In genomic region chrX:4711698-4712329, ce11 we compare ENCODE assay signal across 3 worm cellular contexts.
A peak's percentile ranks its signal among the peaks of the same experiment; 100 is the strongest.
TF ChIP-seq lines count a peak whose summit lies in the region.

TSS of gene dnj-14 (minus strand) at chrX:4711748.
TSS of gene glit-1 (plus strand) at chrX:4712279.

TF ChIP-seq in whole organism, L1 larva, 84 proteins besides CTCF, POLR2A, EP300 and RAD21 (continued from another document and continues in another):
- TF ChIP-seq zag-1 (tag; optimal IDR thresholded peaks at IDR 0.05; lab: Kevin White, UChicago): no peak
- TF ChIP-seq grh-1 (GFP tag; IDR thresholded peaks at IDR 0.05; lab: Robert Waterston, UW): peak; percentile 73
- TF ChIP-seq hlh-17 (GFP tag; optimal IDR thresholded peaks at IDR 0.05; lab: Kevin White, UChicago; ENCODE audit: borderline replicate concordance): no peak
- peak; percentile 6 for TF ChIP-seq nhr-11 (tag; optimal IDR thresholded peaks at IDR 0.05; lab: Kevin White, UChicago)
- peak; percentile 76 to 86 for TF ChIP-seq efl-1 (optimal IDR thresholded peaks at IDR 0.05; lab: Kevin White, UChicago)
- TF ChIP-seq efl-1 (GFP tag; optimal IDR thresholded peaks at IDR 0.05 in 1 of 2; lab: Kevin White, UChicago): peak; percentile 59 to 96
- TF ChIP-seq lin-13 (GFP tag; optimal IDR thresholded peaks at IDR 0.05; lab: Kevin White, UChicago): peak; percentile 80
- no peak for TF ChIP-seq ces-1 (GFP tag; optimal IDR thresholded peaks at IDR 0.05; lab: Kevin White, UChicago)
- TF ChIP-seq sptf-1 (tag; optimal IDR thresholded peaks at IDR 0.05; lab: Kevin White, UChicago): no peak
- TF ChIP-seq zip-4 (GFP tag; optimal IDR thresholded peaks at IDR 0.05; lab: Kevin White, UChicago): peak; percentile 21
- TF ChIP-seq unc-30 (tag; optimal IDR thresholded peaks at IDR 0.05; lab: Kevin White, UChicago): no peak
- peak; percentile 83 for TF ChIP-seq dsc-1 (tag; optimal IDR thresholded peaks at IDR 0.05; lab: Kevin White, UChicago)
- TF ChIP-seq egl-13 (tag; optimal IDR thresholded peaks at IDR 0.05; lab: Kevin White, UChicago): peak; percentile 28
- TF ChIP-seq fos-1 (tag; optimal IDR thresholded peaks at IDR 0.05; lab: Kevin White, UChicago): peak; percentile 78
- TF ChIP-seq vab-15 (tag; optimal IDR thresholded peaks at IDR 0.05; lab: Kevin White, UChicago): peak; percentile 73
- peak; percentile 25 for TF ChIP-seq C04F5.9 (tag; optimal IDR thresholded peaks at IDR 0.05; lab: Kevin White, UChicago)
- TF ChIP-seq egl-27 (tag; optimal IDR thresholded peaks at IDR 0.05; lab: Kevin White, UChicago): peak in 1 of 2 experiments; percentile 4
- TF ChIP-seq nhr-71 (tag; optimal IDR thresholded peaks at IDR 0.05; lab: Kevin White, UChicago): peak; percentile 92
- no peak for TF ChIP-seq ceh-63 (GFP tag; optimal IDR thresholded peaks at IDR 0.05; lab: Kevin White, UChicago)
- no peak for TF ChIP-seq hlh-4 (tag; optimal IDR thresholded peaks at IDR 0.05; lab: Kevin White, UChicago)
- TF ChIP-seq ceh-82 (tag; optimal IDR thresholded peaks at IDR 0.05; lab: Kevin White, UChicago): peak; percentile 78 to 96 (median 80)
- TF ChIP-seq nhr-47 (tag; optimal IDR thresholded peaks at IDR 0.05; lab: Kevin White, UChicago): peak; percentile 87
- TF ChIP-seq sup-37 (GFP tag; optimal IDR thresholded peaks at IDR 0.05; lab: Kevin White, UChicago): peak; percentile 26
- TF ChIP-seq C34B4.2 (tag; optimal IDR thresholded peaks at IDR 0.05; lab: Kevin White, UChicago): no peak
- TF ChIP-seq fkh-4 (tag; optimal IDR thresholded peaks at IDR 0.05; lab: Kevin White, UChicago; ENCODE audit: borderline replicate concordance): no peak
- peak; percentile 98 to 99 for TF ChIP-seq lsy-2 (tag; optimal IDR thresholded peaks at IDR 0.05; lab: Kevin White, UChicago)
- TF ChIP-seq efl-3 (GFP tag; optimal IDR thresholded peaks at IDR 0.05; lab: Kevin White, UChicago): no peak
- peak; percentile 94 for TF ChIP-seq lin-14 (GFP tag; optimal IDR thresholded peaks at IDR 0.05; lab: Kevin White, UChicago)
- peak; percentile 70 to 76 (median 74) for TF ChIP-seq dpl-1 (GFP tag; optimal IDR thresholded peaks at IDR 0.05; lab: Kevin White, UChicago)
- no peak for TF ChIP-seq unc-62 (GFP tag; optimal IDR thresholded peaks at IDR 0.05; lab: Kevin White, UChicago)
- no peak for TF ChIP-seq ceh-90 (tag; optimal IDR thresholded peaks at IDR 0.05; lab: Kevin White, UChicago)
- peak; percentile 91 for TF ChIP-seq jun-1 (tag; optimal IDR thresholded peaks at IDR 0.05; lab: Kevin White, UChicago)
- peak; percentile 19 for TF ChIP-seq aly-2 (tag; optimal IDR thresholded peaks at IDR 0.05; lab: Kevin White, UChicago)
- no peak for TF ChIP-seq nhr-28 (tag; optimal IDR thresholded peaks at IDR 0.05; lab: Kevin White, UChicago)
- TF ChIP-seq nhr-237 (tag; optimal IDR thresholded peaks at IDR 0.05; lab: Kevin White, UChicago): peak; percentile 39
- TF ChIP-seq ztf-11 (tag; optimal IDR thresholded peaks at IDR 0.05; lab: Kevin White, UChicago): peak in 1 of 2 experiments; percentile 70
- no peak for TF ChIP-seq alr-1 (tag; optimal IDR thresholded peaks at IDR 0.05; lab: Kevin White, UChicago; ENCODE audit: borderline replicate concordance)
- TF ChIP-seq mdl-1 (tag; optimal IDR thresholded peaks at IDR 0.05; lab: Kevin White, UChicago): peak in 1 of 2 experiments; percentile 88
- TF ChIP-seq nhr-12 (tag; optimal IDR thresholded peaks at IDR 0.05; lab: Kevin White, UChicago): no peak
- TF ChIP-seq unc-98 (GFP tag; IDR thresholded peaks at IDR 0.05; lab: Robert Waterston, UW): no peak; the same call in 1 of the 2 replicates
- peak; percentile 68 for TF ChIP-seq lir-3 (tag; optimal IDR thresholded peaks at IDR 0.05; lab: Kevin White, UChicago; ENCODE audit: poor library complexity)
- peak; percentile 92 for TF ChIP-seq lin-15B (tag; optimal IDR thresholded peaks at IDR 0.05; lab: Kevin White, UChicago)
- peak; percentile 90 for TF ChIP-seq tbx-2 (tag; optimal IDR thresholded peaks at IDR 0.05; lab: Kevin White, UChicago)

TF ChIP-seq in whole organism, L3 larva, 47 proteins besides CTCF, POLR2A, EP300 and RAD21 (continued from another document):
- TF ChIP-seq ztf-4 (tag; optimal IDR thresholded peaks at IDR 0.05; lab: Kevin White, UChicago) (peak; percentile 61), nhr-77 (tag; optimal IDR thresholded peaks at IDR 0.05; lab: Kevin White, UChicago) (no peak), egl-5 (tag; optimal IDR thresholded peaks at IDR 0.05; lab: Kevin White, UChicago) (peak; percentile 96), lin-15B (tag; optimal IDR thresholded peaks at IDR 0.05; lab: Kevin White, UChicago) (peak; percentile 97), ceh-9 (tag; optimal IDR thresholded peaks at IDR 0.05; lab: Kevin White, UChicago) (no peak), skn-1 (tag; optimal IDR thresholded peaks at IDR 0.05; lab: Kevin White, UChicago) (peak; percentile 78), fkh-10 (GFP tag; optimal IDR thresholded peaks at IDR 0.05; lab: Kevin White, UChicago) (peak; percentile 23), aly-2 (tag; optimal IDR thresholded peaks at IDR 0.05; lab: Kevin White, UChicago) (no peak), ceh-82 (tag; optimal IDR thresholded peaks at IDR 0.05; lab: Kevin White, UChicago) (peak; percentile 59), nhr-23 (tag; optimal IDR thresholded peaks at IDR 0.05; lab: Kevin White, UChicago) (peak; percentile 91), ztf-11 (tag; optimal IDR thresholded peaks at IDR 0.05; lab: Kevin White, UChicago) (no peak), fos-1 (tag; optimal IDR thresholded peaks at IDR 0.05; lab: Kevin White, UChicago) (peak; percentile 81), nhr-28 (tag; optimal IDR thresholded peaks at IDR 0.05; lab: Kevin White, UChicago) (no peak), R02D3.7 (tag; optimal IDR thresholded peaks at IDR 0.05; lab: Kevin White, UChicago) (peak; percentile 49), jun-1 (tag; optimal IDR thresholded peaks at IDR 0.05; lab: Kevin White, UChicago) (peak; percentile 92), mml-1 (tag; optimal IDR thresholded peaks at IDR 0.05; lab: Kevin White, UChicago) (no peak), fkh-2 (tag; optimal IDR thresholded peaks at IDR 0.05; lab: Kevin White, UChicago) (no peak), nhr-43 (tag; optimal IDR thresholded peaks at IDR 0.05; lab: Kevin White, UChicago; ENCODE audit: poor library complexity, severe bottlenecking) (peak; percentile 77), ceh-28 (tag; optimal IDR thresholded peaks at IDR 0.05; lab: Kevin White, UChicago) (peak; percentile 75), ZK546.5 (tag; optimal IDR thresholded peaks at IDR 0.05; lab: Kevin White, UChicago) (no peak), unc-62 (GFP tag; optimal IDR thresholded peaks at IDR 0.05; lab: Kevin White, UChicago) (peak; percentile 27), zag-1 (tag; optimal IDR thresholded peaks at IDR 0.05; lab: Kevin White, UChicago) (no peak), nhr-25 (tag; optimal IDR thresholded peaks at IDR 0.05; lab: Kevin White, UChicago) (peak; percentile 96), daf-12 (tag; optimal IDR thresholded peaks at IDR 0.05; lab: Kevin White, UChicago) (no peak), nhr-12 (tag; optimal IDR thresholded peaks at IDR 0.05; lab: Kevin White, UChicago) (no peak), nhr-76 (tag; optimal IDR thresholded peaks at IDR 0.05; lab: Kevin White, UChicago) (no peak), lsy-12 (tag; optimal IDR thresholded peaks at IDR 0.05; lab: Kevin White, UChicago) (peak; percentile 81), elt-2 (tag; optimal IDR thresholded peaks at IDR 0.05; lab: Kevin White, UChicago) (peak; percentile 91)
TF ChIP-seq in whole organism, L3 larva: peak in this region for 29.

TF ChIP-seq in whole organism, young adult, 124 proteins besides CTCF, POLR2A, EP300 and RAD21 (continued from another document):
- TF ChIP-seq snpc-3.4 (tag; optimal IDR thresholded peaks at IDR 0.05; lab: Kevin White, UChicago): no peak
- TF ChIP-seq Y53G8AR.9 (GFP tag; conservative IDR thresholded peaks at IDR 0.05; lab: Robert Waterston, UW): 0 out of 2 replicates have a peak, but pooled peaks have one; percentile 35
- TF ChIP-seq pha-4 (tag; optimal IDR thresholded peaks at IDR 0.05; lab: Kevin White, UChicago): peak; percentile 89
- TF ChIP-seq athp-1 (tag; optimal IDR thresholded peaks at IDR 0.05; lab: Kevin White, UChicago): peak; percentile 36
- TF ChIP-seq sdz-38 (tag; optimal IDR thresholded peaks at IDR 0.05; lab: Kevin White, UChicago): no peak
- peak; percentile 63 for TF ChIP-seq tbp1 (GFP tag; optimal IDR thresholded peaks at IDR 0.05; lab: Kevin White, UChicago)
- 0 out of 2 replicates have a peak, but pooled peaks have one; percentile 11 for TF ChIP-seq attf-3 (GFP tag; conservative IDR thresholded peaks at IDR 0.05; lab: Robert Waterston, UW)
- TF ChIP-seq attf-5 (GFP tag; optimal IDR thresholded peaks at IDR 0.05; lab: Kevin White, UChicago): peak; percentile 94
- TF ChIP-seq F57A8.1 (GFP tag; optimal IDR thresholded peaks at IDR 0.05; lab: Kevin White, UChicago): no peak
- TF ChIP-seq Y56A3A.18 (GFP tag; IDR thresholded peaks at IDR 0.05; lab: Robert Waterston, UW): 0 out of 2 replicates have a peak, but pooled peaks have one; percentile 51
- peak; percentile 57 for TF ChIP-seq ztf-26 (tag; optimal IDR thresholded peaks at IDR 0.05; lab: Kevin White, UChicago)
- TF ChIP-seq hmg-1.2 (GFP tag; IDR thresholded peaks at IDR 0.05; lab: Robert Waterston, UW): peak; percentile 71
- no peak for TF ChIP-seq C17E4.6 (GFP tag; IDR thresholded peaks at IDR 0.05; lab: Robert Waterston, UW)
- TF ChIP-seq lag-1 (GFP tag; IDR thresholded peaks at IDR 0.05; lab: Robert Waterston, UW): no peak
- TF ChIP-seq snpc-1.3 (tag; optimal IDR thresholded peaks at IDR 0.05; lab: Kevin White, UChicago; ENCODE audit: insufficient read depth): peak; percentile 4
- peak; percentile 12; the same call in 1 of the 2 replicates for TF ChIP-seq bed-2 (GFP tag; IDR thresholded peaks at IDR 0.05; lab: Robert Waterston, UW)
- TF ChIP-seq gei-17 (GFP tag; optimal IDR thresholded peaks at IDR 0.05; lab: Kevin White, UChicago): peak; percentile 46
- TF ChIP-seq nhr-80 (tag; optimal IDR thresholded peaks at IDR 0.05; lab: Kevin White, UChicago): peak; percentile 98
- TF ChIP-seq cebp-1 (GFP tag; IDR thresholded peaks at IDR 0.05; lab: Robert Waterston, UW): peak; percentile 52; the same call in 1 of the 2 replicates
- peak; percentile 89 for TF ChIP-seq cebp-1 (tag; optimal IDR thresholded peaks at IDR 0.05; lab: Kevin White, UChicago)
- TF ChIP-seq Y95B8A.8 (GFP tag; IDR thresholded peaks at IDR 0.05; lab: Robert Waterston, UW): 0 out of 2 replicates have a peak, but pooled peaks have one; percentile 35
- peak; percentile 91 for TF ChIP-seq ceh-27 (GFP tag; optimal IDR thresholded peaks at IDR 0.05; lab: Kevin White, UChicago)
- TF ChIP-seq K12H6.12 (tag; optimal IDR thresholded peaks at IDR 0.05; lab: Kevin White, UChicago): peak; percentile 70
- peak; percentile 58 for TF ChIP-seq ets-4 (GFP tag; optimal IDR thresholded peaks at IDR 0.05; lab: Kevin White, UChicago)
- TF ChIP-seq lin-40 (tag; optimal IDR thresholded peaks at IDR 0.05; lab: Kevin White, UChicago): peak; percentile 81
- peak; percentile 96 for TF ChIP-seq zfh-2 (GFP tag; conservative IDR thresholded peaks at IDR 0.05; lab: Robert Waterston, UW)
- TF ChIP-seq madf-6 (GFP tag; IDR thresholded peaks at IDR 0.05; lab: Robert Waterston, UW): no peak
- TF ChIP-seq chd-7 (tag; optimal IDR thresholded peaks at IDR 0.05; lab: Kevin White, UChicago): no peak
- TF ChIP-seq nfyb-1 (GFP tag; IDR thresholded peaks at IDR 0.05; lab: Robert Waterston, UW): peak; percentile 82
- peak; percentile 91 for TF ChIP-seq dox-1 (GFP tag; IDR thresholded peaks at IDR 0.05; lab: Robert Waterston, UW)
- TF ChIP-seq repo-1 (tag; optimal IDR thresholded peaks at IDR 0.05; lab: Kevin White, UChicago): peak; percentile 51
- no peak for TF ChIP-seq ceh-79 (tag; optimal IDR thresholded peaks at IDR 0.05; lab: Kevin White, UChicago)
- TF ChIP-seq snpc-4 (GFP tag; optimal IDR thresholded peaks at IDR 0.05; lab: Kevin White, UChicago): no peak
- peak in 3 of 4 experiments; percentile 49 to 70 (median 53) for TF ChIP-seq snpc-4 (tag; optimal IDR thresholded peaks at IDR 0.05; lab: Kevin White, UChicago)
- TF ChIP-seq madf-10 (tag; optimal IDR thresholded peaks at IDR 0.05; lab: Kevin White, UChicago): peak; percentile 84
- TF ChIP-seq aptf-3 (GFP tag; IDR thresholded peaks at IDR 0.05; lab: Robert Waterston, UW): no peak
- TF ChIP-seq T26A5.8 (tag; optimal IDR thresholded peaks at IDR 0.05; lab: Kevin White, UChicago): no peak
- no peak for TF ChIP-seq attf-6 (GFP tag; IDR thresholded peaks at IDR 0.05; lab: Robert Waterston, UW)
- peak; percentile 46; the same call in 1 of the 2 replicates for TF ChIP-seq egrh-3 (GFP tag; IDR thresholded peaks at IDR 0.05; lab: Robert Waterston, UW)
- TF ChIP-seq F33H1.4 (GFP tag; IDR thresholded peaks at IDR 0.05; lab: Robert Waterston, UW): peak; percentile 79
- peak; percentile 31 for TF ChIP-seq efl-1 (GFP tag; optimal IDR thresholded peaks at IDR 0.05; lab: Kevin White, UChicago)
- TF ChIP-seq atf-7 (tag; optimal IDR thresholded peaks at IDR 0.05; lab: Kevin White, UChicago): peak; percentile 58
